Worm (Caenorhabditis elegans): ENCODE results near the gene T08G5.1.

- TF ChIP-seq W03F9.2 (tag; optimal IDR thresholded peaks at IDR 0.05) = no peak
- TF ChIP-seq him-1 (tag; optimal IDR thresholded peaks at IDR 0.05) = no peak
- TF ChIP-seq dao-5 (tag; optimal IDR thresholded peaks at IDR 0.05) = no peak
Measured at ce11 chrV:13980807-13981206, 37.8 kb upstream of the T08G5.1 start, which contains the start of gene eol-1.
